Fruit fly (Drosophila melanogaster): ENCODE measurements around the gene chas.

The chas gene

DNA sequence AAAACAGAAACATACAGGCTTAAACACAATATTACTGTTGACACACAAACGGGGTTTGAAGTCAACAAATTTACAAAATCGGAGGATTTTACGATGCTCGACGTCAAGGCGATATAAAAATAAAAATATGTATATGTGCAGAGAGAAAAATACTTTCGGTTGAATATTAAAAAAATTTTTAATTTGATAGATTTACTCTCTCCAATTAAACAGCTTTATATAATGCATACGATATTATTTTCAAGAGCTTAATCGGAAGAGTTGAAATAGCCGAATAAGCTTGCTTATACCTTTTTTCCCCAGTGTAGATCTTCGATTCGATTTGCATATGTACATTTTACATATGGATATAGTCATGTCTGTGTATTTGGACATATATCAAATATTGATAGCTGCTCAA is 1.9 kb downstream of the chas start (continued):
- TF ChIP-seq CG14667 (GFP tag; IDR thresholded peaks at IDR 0.05), result peak; percentile 21; the same call in 1 of the 2 replicates
- peak; percentile 50 for TF ChIP-seq CG9727 (GFP tag; optimal IDR thresholded peaks at IDR 0.05)
- TF ChIP-seq Opbp (GFP tag; IDR thresholded peaks at IDR 0.05; ENCODE audit: partially characterized antibody), result no peak
- no peak for TF ChIP-seq CTCF (GFP tag; optimal IDR thresholded peaks at IDR 0.05)
- no peak for TF ChIP-seq jigr1 (GFP tag; IDR thresholded peaks at IDR 0.05)
- TF ChIP-seq ac (GFP tag; optimal IDR thresholded peaks at IDR 0.05), result no peak
- no peak for TF ChIP-seq CG12155 (GFP tag; optimal IDR thresholded peaks at IDR 0.05)
- TF ChIP-seq Pdp1 (GFP tag; optimal IDR thresholded peaks at IDR 0.05), result peak in 1 of 2 experiments; percentile 39
- no peak for TF ChIP-seq knrl (GFP tag; IDR thresholded peaks at IDR 0.05; ENCODE audit: partially characterized antibody)
- TF ChIP-seq repo (GFP tag; optimal IDR thresholded peaks at IDR 0.05), result no peak
- TF ChIP-seq CG10979 (tag; optimal IDR thresholded peaks at IDR 0.05), result no peak
- TF ChIP-seq trem (tag; optimal IDR thresholded peaks at IDR 0.05), result no peak
- TF ChIP-seq kah (GFP tag; optimal IDR thresholded peaks at IDR 0.05), result no peak
- no peak for TF ChIP-seq fru (optimal IDR thresholded peaks at IDR 0.05)
- no peak for TF ChIP-seq p53 (GFP tag; optimal IDR thresholded peaks at IDR 0.05)
- no peak for TF ChIP-seq CG10654 (GFP tag; optimal IDR thresholded peaks at IDR 0.05)
- no peak for TF ChIP-seq Chrac-16 (GFP tag; optimal IDR thresholded peaks at IDR 0.05)
- TF ChIP-seq Gug (GFP tag; IDR thresholded peaks at IDR 0.05), result peak; percentile 14; the same call in 1 of the 4 replicates
- TF ChIP-seq CG4707 (GFP tag; optimal IDR thresholded peaks at IDR 0.05), result no peak
- TF ChIP-seq E2f2 (GFP tag; IDR thresholded peaks at IDR 0.05), result peak; percentile 41
- no peak for TF ChIP-seq Dref (GFP tag; IDR thresholded peaks at IDR 0.05)
- no peak for TF ChIP-seq CG42726 (GFP tag; IDR thresholded peaks at IDR 0.05; ENCODE audit: partially characterized antibody)
- TF ChIP-seq Dip3 (GFP tag; optimal IDR thresholded peaks at IDR 0.05), result no peak
- no peak for TF ChIP-seq CG10431 (GFP tag; optimal IDR thresholded peaks at IDR 0.05)
- 0 out of 4 replicates have a peak, but pooled peaks have one; percentile 25 for TF ChIP-seq chinmo (GFP tag; IDR thresholded peaks at IDR 0.05; ENCODE audit: partially characterized antibody)
- no peak for TF ChIP-seq ERR (GFP tag; optimal IDR thresholded peaks at IDR 0.05)
- no peak for TF ChIP-seq CG12942 (GFP tag; optimal IDR thresholded peaks at IDR 0.05)
- no peak for TF ChIP-seq CG1603 (tag; optimal IDR thresholded peaks at IDR 0.05)
- TF ChIP-seq so (GFP tag; IDR thresholded peaks at IDR 0.05), result peak; percentile 66; the same call in 1 of the 3 replicates
- TF ChIP-seq CG7839 (tag; optimal IDR thresholded peaks at IDR 0.05), result peak; percentile 81
- TF ChIP-seq Sox100B (GFP tag; optimal IDR thresholded peaks at IDR 0.05), result peak; percentile 0
- peak; percentile 31 for TF ChIP-seq grau (tag; optimal IDR thresholded peaks at IDR 0.05)
- no peak for TF ChIP-seq gce (GFP tag; IDR thresholded peaks at IDR 0.05)
- no peak for TF ChIP-seq CG1647 (GFP tag; optimal IDR thresholded peaks at IDR 0.05)
- TF ChIP-seq CG2202 (tag; optimal IDR thresholded peaks at IDR 0.05), result no peak
- TF ChIP-seq H2.0 (GFP tag; IDR thresholded peaks at IDR 0.05), result peak; percentile 66
- TF ChIP-seq cas (GFP tag; IDR thresholded peaks at IDR 0.05), result no peak
- no peak for TF ChIP-seq CG30020 (tag; optimal IDR thresholded peaks at IDR 0.05)
- TF ChIP-seq Bgb (GFP tag; IDR thresholded peaks at IDR 0.05; ENCODE audit: partially characterized antibody), result no peak
- TF ChIP-seq Dbx (GFP tag; IDR thresholded peaks at IDR 0.05), result peak; percentile 65; the same call in 1 of the 3 replicates
- TF ChIP-seq twi (tag; optimal IDR thresholded peaks at IDR 0.05), result no peak
- no peak for TF ChIP-seq Spps (tag; optimal IDR thresholded peaks at IDR 0.05)
- TF ChIP-seq maf-S (GFP tag; optimal IDR thresholded peaks at IDR 0.05), result no peak
- no peak for TF ChIP-seq ewg (GFP tag; optimal IDR thresholded peaks at IDR 0.05)
- TF ChIP-seq CG17568 (GFP tag; optimal IDR thresholded peaks at IDR 0.05), result peak; percentile 32
- no peak for TF ChIP-seq D (optimal IDR thresholded peaks at IDR 0.05)
- TF ChIP-seq D (GFP tag; optimal IDR thresholded peaks at IDR 0.05), result no peak
- TF ChIP-seq CG11723 (GFP tag; optimal IDR thresholded peaks at IDR 0.05), result no peak
- TF ChIP-seq CG14965 (GFP tag; optimal IDR thresholded peaks at IDR 0.05; ENCODE audit: borderline replicate concordance), result no peak
- peak; percentile 12 for TF ChIP-seq fu2 (GFP tag; optimal IDR thresholded peaks at IDR 0.05)
- TF ChIP-seq CG7987 (GFP tag; optimal IDR thresholded peaks at IDR 0.05), result no peak
- no peak for TF ChIP-seq sqz (GFP tag; optimal IDR thresholded peaks at IDR 0.05)

All from whole organism, embryonic.